Worm (Caenorhabditis elegans) whole organism, early embryonic: ENCODE results near the gene C27A7.3.

Experiments used
- B0310.2 ChIP-seq: sonication (generic microtip); optimal IDR thresholded peaks from 2 replicates; lab custom pipeline; 2016; ENCODE audit warnings: mild to moderate bottlenecking, missing genetic modification characterization, missing compliant biosample characterization
- F13C5.2 ChIP-seq: sonication (generic microtip); optimal IDR thresholded peaks from 2 replicates; lab custom pipeline; 2017; ENCODE audit warnings: mild to moderate bottlenecking, missing genetic modification characterization, inconsistent platforms, missing compliant biosample characterization
- ama-1 ChIP-seq: fragments of 150-350 bp; optimal IDR thresholded peaks from 2 replicates; lab custom pipeline; 2014
- ceh-13 ChIP-seq: fragments of 200-800 bp; sonication (Bioruptor generic); optimal IDR thresholded peaks from 2 replicates; lab custom pipeline; 2018; ENCODE audit warnings: mild to moderate bottlenecking, missing genetic modification characterization, missing compliant biosample characterization
- ets-7 ChIP-seq: sonication (generic microtip); optimal IDR thresholded peaks from 2 replicates; lab custom pipeline; 2016; ENCODE audit warnings: missing genotype, missing genetic modification characterization, missing compliant biosample characterization
- flt-1 ChIP-seq: fragments of 200-800 bp; sonication (Bioruptor generic); IDR thresholded peaks from 2 replicates; pipeline ENCODE4 v1.3.6; 2022; ENCODE audit warnings: missing genetic modification characterization, missing compliant biosample characterization
- hmbx-1 ChIP-seq: sonication (generic microtip); optimal IDR thresholded peaks from 2 replicates; lab custom pipeline; 2016; ENCODE audit warnings: mild to moderate bottlenecking, missing genetic modification characterization, missing compliant biosample characterization
- hmg-4 ChIP-seq: fragments of 200-800 bp; sonication (Bioruptor generic); optimal IDR thresholded peaks from 2 replicates; lab custom pipeline; 2018; ENCODE audit warnings: mild to moderate bottlenecking, missing genetic modification characterization, missing compliant biosample characterization
- pes-1 ChIP-seq: fragments of 200-800 bp; sonication (Bioruptor generic); IDR thresholded peaks from 2 replicates; pipeline ENCODE4 v1.3.6; 2022; ENCODE audit warnings: missing genetic modification reagents, missing genetic modification characterization, missing compliant biosample characterization
- scrt-1 ChIP-seq: fragments of 200-800 bp; sonication (Bioruptor generic); IDR thresholded peaks from 2 replicates; pipeline ENCODE4 v1.3.6; 2022; ENCODE audit warnings: missing genetic modification characterization, missing compliant biosample characterization
- sea-1 ChIP-seq: fragments of 200-800 bp; sonication (Bioruptor generic); conservative IDR thresholded peaks from 2 replicates; pipeline ENCODE4 v1.3.6; 2022; ENCODE audit warnings: missing genetic modification characterization, missing compliant biosample characterization
- tra-4 ChIP-seq: sonication (generic microtip); optimal IDR thresholded peaks from 2 replicates; lab custom pipeline; 2017; ENCODE audit warnings: missing genetic modification characterization, missing compliant biosample characterization

DNA sequence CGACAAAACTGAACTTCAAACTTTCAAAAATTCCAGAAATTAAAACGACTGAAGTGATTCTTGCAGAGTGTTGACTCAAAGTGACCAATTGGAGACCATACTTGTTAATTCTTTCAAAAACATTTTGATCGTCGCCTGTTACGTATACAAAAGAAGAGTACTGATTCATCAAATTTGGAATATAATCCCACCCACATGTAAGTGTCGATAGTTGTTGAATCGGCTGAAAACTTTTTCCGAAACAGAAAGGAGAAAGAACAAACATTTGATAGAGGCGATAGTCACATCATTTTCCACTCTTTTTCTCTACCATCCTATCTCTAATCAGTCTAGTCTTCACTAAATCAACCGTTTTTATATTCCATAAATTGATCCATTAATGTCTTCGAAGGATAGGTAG lies 36.8 kb upstream of the C27A7.3 start, which contains the start of gene nhr-153:
- TF ChIP-seq ama-1 (no peak), ets-7 (tag; lab: Kevin White, UChicago) (no peak), B0310.2 (tag; lab: Kevin White, UChicago) (no peak), sea-1 (GFP tag; lab: Robert Waterston, UW) (no peak), flt-1 (GFP tag; lab: Robert Waterston, UW) (no peak), hmbx-1 (tag; lab: Kevin White, UChicago) (no peak), hmg-4 (GFP tag; lab: Kevin White, UChicago) (no peak), tra-4 (tag; lab: Kevin White, UChicago) (no peak), F13C5.2 (no peak), pes-1 (no peak), ceh-13 (GFP tag; lab: Kevin White, UChicago) (no peak), scrt-1 (GFP tag; lab: Robert Waterston, UW) (no peak)
